Fruit fly (Drosophila melanogaster): ENCODE results near the gene Nthl1.

The Nthl1 gene

dm6 chr2L:20889857-20890606, 37.6 kb downstream of the Nthl1 start:
- no peak for TF ChIP-seq tj (GFP tag; optimal IDR thresholded peaks at IDR 0.05)
- TF ChIP-seq CG33017 (tag; optimal IDR thresholded peaks at IDR 0.05): no peak
- TF ChIP-seq CG14711 (tag; optimal IDR thresholded peaks at IDR 0.05): no peak
- no peak for TF ChIP-seq cnc (optimal IDR thresholded peaks at IDR 0.05)
- peak; percentile 70 for TF ChIP-seq CG12768 (GFP tag; optimal IDR thresholded peaks at IDR 0.05)
- TF ChIP-seq toe (GFP tag; optimal IDR thresholded peaks at IDR 0.05): no peak
- TF ChIP-seq Mnt (GFP tag; optimal IDR thresholded peaks at IDR 0.05): no peak
- TF ChIP-seq CG7101 (tag; optimal IDR thresholded peaks at IDR 0.05): peak; percentile 10
- TF ChIP-seq CG7045 (GFP tag; optimal IDR thresholded peaks at IDR 0.05): no peak
- TF ChIP-seq Clk (GFP tag; optimal IDR thresholded peaks at IDR 0.05): no peak
- TF ChIP-seq ovo (GFP tag; optimal IDR thresholded peaks at IDR 0.05): no peak
- no peak for TF ChIP-seq CG1620 (GFP tag; optimal IDR thresholded peaks at IDR 0.05)
- TF ChIP-seq cic (GFP tag; optimal IDR thresholded peaks at IDR 0.05): peak; percentile 42
- TF ChIP-seq CG11617 (GFP tag; optimal IDR thresholded peaks at IDR 0.05): no peak

- TF ChIP-seq CG7045 (GFP tag; optimal IDR thresholded peaks at IDR 0.05): no peak
- TF ChIP-seq pad (GFP tag; optimal IDR thresholded peaks at IDR 0.05): peak; percentile 29
- no peak for TF ChIP-seq CG5204 (GFP tag; optimal IDR thresholded peaks at IDR 0.05)
- TF ChIP-seq bab1 (GFP tag; optimal IDR thresholded peaks at IDR 0.05): no peak
- TF ChIP-seq cnc (optimal IDR thresholded peaks at IDR 0.05): no peak
- no peak for TF ChIP-seq Clk (GFP tag; optimal IDR thresholded peaks at IDR 0.05)
- TF ChIP-seq Hr96 (GFP tag; optimal IDR thresholded peaks at IDR 0.05): no peak
- TF ChIP-seq toe (GFP tag; optimal IDR thresholded peaks at IDR 0.05): no peak
- no peak for TF ChIP-seq tj (GFP tag; optimal IDR thresholded peaks at IDR 0.05)
- TF ChIP-seq CG11617 (GFP tag; optimal IDR thresholded peaks at IDR 0.05): no peak
- TF ChIP-seq cic (GFP tag; optimal IDR thresholded peaks at IDR 0.05): peak; percentile 23
- no peak for TF ChIP-seq CG12768 (GFP tag; optimal IDR thresholded peaks at IDR 0.05)
- peak; percentile 61 for TF ChIP-seq CG33017 (tag; optimal IDR thresholded peaks at IDR 0.05)
- no peak for TF ChIP-seq Crg-1 (GFP tag; optimal IDR thresholded peaks at IDR 0.05)
- TF ChIP-seq CG7101 (tag; optimal IDR thresholded peaks at IDR 0.05): peak; percentile 58
- no peak for TF ChIP-seq CG1620 (GFP tag; optimal IDR thresholded peaks at IDR 0.05)
- peak; percentile 11 for TF ChIP-seq CG14711 (tag; optimal IDR thresholded peaks at IDR 0.05)
- no peak for TF ChIP-seq ovo (GFP tag; optimal IDR thresholded peaks at IDR 0.05)
- no peak for TF ChIP-seq kay (GFP tag; ENCODE audit: borderline replicate concordance)
- TF ChIP-seq Mnt (GFP tag; optimal IDR thresholded peaks at IDR 0.05): no peak
These were observed 40.4 kb downstream of the Nthl1 start for dm6 chr2L:20887273-20887672.

dm6 chr2L:20885889-20886507, 41.7 kb downstream of the Nthl1 start:
- peak; percentile 90 for TF ChIP-seq kay (GFP tag; ENCODE audit: borderline replicate concordance)
- TF ChIP-seq Clk (GFP tag; optimal IDR thresholded peaks at IDR 0.05): no peak
- no peak for TF ChIP-seq CG1620 (GFP tag; optimal IDR thresholded peaks at IDR 0.05)
- peak; percentile 23 for TF ChIP-seq pad (GFP tag; optimal IDR thresholded peaks at IDR 0.05)
- TF ChIP-seq Mnt (GFP tag; optimal IDR thresholded peaks at IDR 0.05): peak; percentile 65
- peak; percentile 13 for TF ChIP-seq bab1 (GFP tag; optimal IDR thresholded peaks at IDR 0.05)
- no peak for TF ChIP-seq CG5204 (GFP tag; optimal IDR thresholded peaks at IDR 0.05)
- no peak for TF ChIP-seq CG7101 (tag; optimal IDR thresholded peaks at IDR 0.05)
- TF ChIP-seq Hr96 (GFP tag; optimal IDR thresholded peaks at IDR 0.05): no peak
- TF ChIP-seq CG12768 (GFP tag; optimal IDR thresholded peaks at IDR 0.05): no peak
- no peak for TF ChIP-seq Crg-1 (GFP tag; optimal IDR thresholded peaks at IDR 0.05)
- TF ChIP-seq cnc (optimal IDR thresholded peaks at IDR 0.05): no peak
- TF ChIP-seq cic (GFP tag; optimal IDR thresholded peaks at IDR 0.05): peak; percentile 93
- TF ChIP-seq toe (GFP tag; optimal IDR thresholded peaks at IDR 0.05): no peak
- peak; percentile 30 for TF ChIP-seq CG11617 (GFP tag; optimal IDR thresholded peaks at IDR 0.05)
- TF ChIP-seq CG14711 (tag; optimal IDR thresholded peaks at IDR 0.05): no peak
- TF ChIP-seq ovo (GFP tag; optimal IDR thresholded peaks at IDR 0.05): no peak
- TF ChIP-seq tj (GFP tag; optimal IDR thresholded peaks at IDR 0.05): no peak
- peak; percentile 2 for TF ChIP-seq CG33017 (tag; optimal IDR thresholded peaks at IDR 0.05)

dm6 chr2L:20883624-20884220, 43.9 kb downstream of the Nthl1 start:
- TF ChIP-seq CG5204 (GFP tag; optimal IDR thresholded peaks at IDR 0.05): no peak
- no peak for TF ChIP-seq CG1620 (GFP tag; optimal IDR thresholded peaks at IDR 0.05)
- no peak for TF ChIP-seq CG14711 (tag; optimal IDR thresholded peaks at IDR 0.05)
- TF ChIP-seq Crg-1 (GFP tag; optimal IDR thresholded peaks at IDR 0.05): no peak
- peak; percentile 72 for TF ChIP-seq cic (GFP tag; optimal IDR thresholded peaks at IDR 0.05)
- TF ChIP-seq Mnt (GFP tag; optimal IDR thresholded peaks at IDR 0.05): peak; percentile 2
- TF ChIP-seq tj (GFP tag; optimal IDR thresholded peaks at IDR 0.05): no peak
- TF ChIP-seq toe (GFP tag; optimal IDR thresholded peaks at IDR 0.05): no peak
- TF ChIP-seq CG33017 (tag; optimal IDR thresholded peaks at IDR 0.05): peak; percentile 14
- no peak for TF ChIP-seq kay (GFP tag; ENCODE audit: borderline replicate concordance)
- no peak for TF ChIP-seq cnc (optimal IDR thresholded peaks at IDR 0.05)
- TF ChIP-seq Clk (GFP tag; optimal IDR thresholded peaks at IDR 0.05): no peak
- peak; percentile 45 for TF ChIP-seq ovo (GFP tag; optimal IDR thresholded peaks at IDR 0.05)
- TF ChIP-seq bab1 (GFP tag; optimal IDR thresholded peaks at IDR 0.05): no peak
- TF ChIP-seq CG11617 (GFP tag; optimal IDR thresholded peaks at IDR 0.05): no peak
- no peak for TF ChIP-seq CG7045 (GFP tag; optimal IDR thresholded peaks at IDR 0.05)
- TF ChIP-seq CG7101 (tag; optimal IDR thresholded peaks at IDR 0.05): no peak
- TF ChIP-seq Hr96 (GFP tag; optimal IDR thresholded peaks at IDR 0.05): no peak
- peak; percentile 21 for TF ChIP-seq pad (GFP tag; optimal IDR thresholded peaks at IDR 0.05)
- peak; percentile 31 for TF ChIP-seq CG12768 (GFP tag; optimal IDR thresholded peaks at IDR 0.05)

dm6 chr2L:20883097-20883496, 44.6 kb downstream of the Nthl1 start:
- peak; percentile 91 for TF ChIP-seq kay (GFP tag; ENCODE audit: borderline replicate concordance)
- no peak for TF ChIP-seq CG33017 (tag; optimal IDR thresholded peaks at IDR 0.05)
